Worm (Caenorhabditis elegans) whole organism, young adult: ENCODE data around the gene pyt-1.

Source experiments
- F39B2.1 ChIP-seq: fragments of 200-800 bp; sonication (Bioruptor generic); IDR thresholded peaks from 2 replicates; pipeline ENCODE4 v1.3.6; 2022; ENCODE audit warnings: missing genetic modification reagents, missing genetic modification characterization, missing compliant biosample characterization
- F57A8.1 ChIP-seq: fragments of 200-800 bp; sonication (Bioruptor generic); optimal IDR thresholded peaks from 2 replicates; lab custom pipeline; 2018; ENCODE audit warnings: mild to moderate bottlenecking, missing genetic modification characterization, moderate library complexity, missing compliant biosample characterization
- ama-1 ChIP-seq, 3 experiments: fragments of 150-350 bp in 1 of 3; sonication (generic microtip) in 2 of 3; optimal IDR thresholded peaks; 2 replicates each; lab custom pipeline; 2014 to 2018; ENCODE audit warnings: missing biosample characterization in 2 of 3, missing genetic modification characterization in 2 of 3, missing genetic modification reagents in 2 of 3
- attf-6 ChIP-seq: fragments of 200-800 bp; sonication (Bioruptor generic); IDR thresholded peaks from 2 replicates; pipeline ENCODE4 v1.3.6; 2022; ENCODE audit warnings: missing genetic modification reagents, missing genetic modification characterization, missing compliant biosample characterization
- ceh-40 ChIP-seq: fragments of 200-800 bp; sonication (Bioruptor generic); IDR thresholded peaks from 2 replicates; pipeline ENCODE4 v1.3.6; 2022; ENCODE audit warnings: missing genetic modification characterization, missing compliant biosample characterization
- him-1 ChIP-seq: sonication (generic microtip); optimal IDR thresholded peaks from 2 replicates; lab custom pipeline; 2016; ENCODE audit warnings: missing genotype, missing genetic modification reagents, missing genetic modification characterization, missing compliant biosample characterization
- madf-10 ChIP-seq: sonication (generic microtip); optimal IDR thresholded peaks from 2 replicates; lab custom pipeline; 2016; ENCODE audit warnings: mild to moderate bottlenecking, missing genetic modification characterization, missing compliant biosample characterization
- madf-6 ChIP-seq: fragments of 200-800 bp; sonication (Bioruptor generic); IDR thresholded peaks from 2 replicates; pipeline ENCODE4 v1.3.6; 2022; ENCODE audit warnings: missing genetic modification reagents, missing genetic modification characterization, missing compliant biosample characterization
- nhr-27 ChIP-seq: fragments of 200-800 bp; sonication (Bioruptor generic); optimal IDR thresholded peaks from 2 replicates; lab custom pipeline; 2018; ENCODE audit warnings: mild to moderate bottlenecking, missing genetic modification characterization, moderate library complexity, missing compliant biosample characterization
- pha-4 ChIP-seq: fragments of 150-350 bp; sonication (generic microtip); optimal IDR thresholded peaks from 2 replicates; lab custom pipeline; 2014; ENCODE audit warnings: missing biosample characterization, missing genetic modification reagents, missing genetic modification characterization
- snpc-4 ChIP-seq, 5 experiments: fragments of 150-350 bp in 1 of 5; sonication (generic microtip) in 4 of 5; optimal IDR thresholded peaks; 2 replicates each; lab custom pipeline; 2014 to 2018; ENCODE audit warnings: missing genetic modification characterization in 5 of 5, missing biosample characterization in 3 of 5, antibody characterized with exemption in 2 of 5, mild to moderate bottlenecking in 2 of 5, missing compliant biosample characterization in 2 of 5, missing genotype in 2 of 5, moderate library complexity in 2 of 5, missing genetic modification reagents in 1 of 5

DNA sequence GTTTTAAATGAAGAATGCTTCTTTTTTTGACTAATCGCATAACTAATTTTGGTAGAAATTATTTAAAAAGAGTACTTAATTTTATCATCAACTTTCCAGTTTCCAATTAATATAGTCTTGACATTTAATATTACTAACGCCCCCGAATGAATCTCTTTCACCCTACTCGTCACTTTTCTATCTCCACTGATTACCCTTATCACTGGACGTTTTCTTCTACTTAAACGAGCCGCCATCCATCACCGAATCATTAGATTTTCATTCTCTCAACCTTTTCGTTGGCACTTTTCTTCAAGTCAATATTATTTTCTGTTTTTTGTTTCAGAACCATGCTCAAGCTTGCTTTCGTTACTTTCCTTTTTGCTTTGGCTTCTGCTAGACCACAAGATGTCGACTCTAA lies 48.5 kb upstream of the pyt-1 start, which contains the start of gene lys-1:
- TF ChIP-seq him-1 (tag; lab: Kevin White, UChicago) (no peak), ama-1 (optimal IDR thresholded peaks at IDR 0.05; lab: Kevin White, UChicago) (no peak), ama-1 (GFP tag; optimal IDR thresholded peaks at IDR 0.05; lab: Kevin White, UChicago) (no peak), ceh-40 (GFP tag; lab: Robert Waterston, UW) (no peak), madf-10 (tag; lab: Kevin White, UChicago) (no peak), madf-6 (GFP tag; lab: Robert Waterston, UW) (no peak), attf-6 (GFP tag; lab: Robert Waterston, UW) (no peak), pha-4 (tag; lab: Kevin White, UChicago) (no peak), nhr-27 (tag; lab: Kevin White, UChicago) (no peak), snpc-4 (GFP tag; optimal IDR thresholded peaks at IDR 0.05; lab: Kevin White, UChicago) (no peak), snpc-4 (tag; optimal IDR thresholded peaks at IDR 0.05; lab: Kevin White, UChicago) (no peak), F39B2.1 (GFP tag; lab: Robert Waterston, UW) (no peak), F57A8.1 (GFP tag; lab: Kevin White, UChicago) (no peak)
